Worm (Caenorhabditis elegans): ENCODE results near the gene coq-3.
"Not testable (repeated sequence)": the region's sequence is repeated elsewhere in the genome, so short reads cannot be mapped to it uniquely, and the experiment has no call there.

The coq-3 gene

DNA sequence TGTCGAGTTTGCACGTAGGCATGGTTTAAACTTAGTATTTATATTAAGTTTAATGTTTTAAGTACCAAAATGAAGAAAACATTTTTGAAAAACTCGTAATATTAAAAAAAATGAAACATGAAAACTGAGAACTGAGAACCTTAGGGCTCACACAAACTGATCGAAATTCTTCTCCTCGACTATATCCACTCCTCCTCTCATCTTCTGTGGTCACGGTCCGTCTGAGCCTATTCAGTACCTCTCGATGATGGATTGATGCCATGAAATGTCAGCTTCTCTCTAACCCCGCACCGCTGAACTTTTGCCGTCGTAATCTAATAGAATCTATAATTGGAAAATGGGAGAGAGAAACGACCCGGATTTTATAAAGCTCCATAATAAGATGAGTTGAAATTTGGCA lies 11.6 kb downstream of the coq-3 start, which contains the start of gene nlp-56:
Gene nlp-56, minus strand, starts transcription at position 257 of the 400 bp plus-strand sequence.
- no peak for TF ChIP-seq nhr-11 (tag; optimal IDR thresholded peaks at IDR 0.05)

DNA sequence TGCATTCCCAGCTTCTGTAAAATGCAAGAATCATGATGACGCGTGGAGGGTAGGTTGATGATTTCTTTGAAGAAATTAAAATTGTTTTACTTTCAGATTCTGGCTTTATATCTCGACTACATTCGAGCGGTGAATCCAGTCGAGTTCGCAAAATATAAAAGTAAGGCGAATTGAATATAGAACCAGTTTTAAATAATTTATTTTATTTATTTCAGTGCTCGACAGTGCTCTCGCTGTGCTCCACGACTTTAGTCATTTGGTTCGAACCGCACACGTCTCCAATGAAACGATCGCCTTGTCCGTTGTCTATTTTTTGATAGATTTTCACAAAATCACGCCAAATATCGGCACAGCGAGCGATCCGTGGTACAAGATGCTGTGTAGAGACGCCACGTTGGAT lies 13.9 kb downstream of the coq-3 start, which contains the start of gene Y57G11C.1130:
Gene Y57G11C.1130, plus strand, starts transcription at position 301 of the 400 bp plus-strand sequence.
- TF ChIP-seq sma-9 (GFP tag; optimal IDR thresholded peaks at IDR 0.05) (no peak), sma-9 (tag; optimal IDR thresholded peaks at IDR 0.05) (no peak), elt-3 (tag; optimal IDR thresholded peaks at IDR 0.05) (no peak), nhr-10 (tag; optimal IDR thresholded peaks at IDR 0.05) (no peak), nhr-11 (tag; optimal IDR thresholded peaks at IDR 0.05) (no peak), nhr-21 (tag; optimal IDR thresholded peaks at IDR 0.05) (no peak), ztf-11 (tag; optimal IDR thresholded peaks at IDR 0.05) (no peak), sma-3 (GFP tag; optimal IDR thresholded peaks at IDR 0.05) (no peak), aly-2 (tag; optimal IDR thresholded peaks at IDR 0.05) (no peak), snpc-4 (tag; optimal IDR thresholded peaks at IDR 0.05) (no peak)

- TF ChIP-seq nhr-10 (tag; optimal IDR thresholded peaks at IDR 0.05), result no peak
- TF ChIP-seq nhr-129 (tag; optimal IDR thresholded peaks at IDR 0.05), result no peak
- no peak for TF ChIP-seq fos-1 (tag; optimal IDR thresholded peaks at IDR 0.05)
- no peak for TF ChIP-seq nhr-12 (tag; optimal IDR thresholded peaks at IDR 0.05)
- TF ChIP-seq C34F6.9 (tag; optimal IDR thresholded peaks at IDR 0.05), result no peak
- TF ChIP-seq crh-2 (tag; optimal IDR thresholded peaks at IDR 0.05), result no peak
- TF ChIP-seq lin-11 (tag; optimal IDR thresholded peaks at IDR 0.05), result no peak
- no peak for TF ChIP-seq nhr-237 (tag; optimal IDR thresholded peaks at IDR 0.05)
- TF ChIP-seq unc-39 (tag; optimal IDR thresholded peaks at IDR 0.05), result no peak
- TF ChIP-seq lin-13 (GFP tag; optimal IDR thresholded peaks at IDR 0.05), result no peak
- no peak for TF ChIP-seq nhr-6 (tag; optimal IDR thresholded peaks at IDR 0.05)
- TF ChIP-seq nhr-23 (tag; optimal IDR thresholded peaks at IDR 0.05), result no peak
- no peak for TF ChIP-seq sma-3 (GFP tag; optimal IDR thresholded peaks at IDR 0.05)
- no peak for TF ChIP-seq blmp-1 (tag; optimal IDR thresholded peaks at IDR 0.05; ENCODE audit: insufficient read depth)
- no peak for TF ChIP-seq elt-1 (tag; optimal IDR thresholded peaks at IDR 0.05)
- no peak for TF ChIP-seq nhr-21 (tag; optimal IDR thresholded peaks at IDR 0.05)
- no peak for TF ChIP-seq mbf-1 (tag; optimal IDR thresholded peaks at IDR 0.05)
Measured at ce11 chrIV:14781537-14781936, 14.6 kb downstream of the coq-3 start, which contains the start of gene Y57G11C.8. Gene Y57G11C.8, plus strand, starts transcription at chrIV:14781837.

ce11 chrIV:14774454-14774853 lies 21.7 kb downstream of the coq-3 start, which contains the start of gene Y57G11C.51:
Gene Y57G11C.51, minus strand, starts transcription at chrIV:14774554.
- not testable (repeated sequence) for TF ChIP-seq crh-2 (tag; optimal IDR thresholded peaks at IDR 0.05); lsy-2 (tag; optimal IDR thresholded peaks at IDR 0.05); ama-1 (optimal IDR thresholded peaks at IDR 0.05)

DNA sequence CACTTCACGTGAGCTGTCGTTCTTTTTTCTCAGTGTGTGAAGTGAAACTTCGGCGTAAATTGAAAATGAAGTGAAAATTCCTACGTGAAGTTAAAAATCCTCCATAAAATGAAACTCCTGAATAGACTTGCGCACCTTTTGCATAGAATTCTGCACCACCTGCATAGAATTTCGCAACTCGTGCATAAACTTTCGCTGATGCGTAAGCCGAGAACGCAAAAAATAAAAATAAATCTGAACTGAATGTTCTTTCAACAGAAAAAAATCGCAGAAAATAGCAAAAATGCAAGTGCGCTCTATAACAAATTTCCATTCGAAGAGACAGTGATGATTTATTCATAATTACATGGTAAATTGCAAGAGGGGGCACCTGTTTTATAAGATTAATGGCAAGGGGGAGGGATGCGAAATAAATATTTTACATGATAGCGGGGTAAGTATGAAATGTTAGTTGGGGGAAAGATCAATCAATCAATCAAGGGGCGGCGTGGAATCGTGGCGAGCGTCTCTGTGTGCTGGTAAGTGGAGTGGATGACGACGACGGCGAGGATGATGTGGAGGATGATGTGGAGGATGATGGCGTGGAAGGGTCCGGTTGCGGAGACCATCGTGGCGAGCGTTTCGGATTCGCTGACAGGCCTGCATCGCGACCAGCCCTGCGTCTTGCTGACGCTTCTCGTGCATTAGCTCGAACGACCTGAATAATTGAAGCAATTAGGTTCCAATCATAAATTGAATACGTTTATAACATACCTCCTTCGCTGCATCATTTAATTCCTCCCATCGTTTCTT lies 22.6 kb downstream of the coq-3 start, which contains the start of gene Y57G11C.36:
Gene Y57G11C.36, minus strand, starts transcription at position 502 of the 792 bp plus-strand sequence.
- TF ChIP-seq nhr-77 (tag; optimal IDR thresholded peaks at IDR 0.05) (no peak), ztf-11 (tag; optimal IDR thresholded peaks at IDR 0.05) (no peak), nhr-21 (tag; optimal IDR thresholded peaks at IDR 0.05) (no peak), ztf-1 (GFP tag; conservative IDR thresholded peaks at IDR 0.05) (no peak), crh-2 (tag; optimal IDR thresholded peaks at IDR 0.05) (no peak), nhr-10 (tag; optimal IDR thresholded peaks at IDR 0.05) (no peak), peb-1 (tag; optimal IDR thresholded peaks at IDR 0.05) (no peak), blmp-1 (tag; optimal IDR thresholded peaks at IDR 0.05; ENCODE audit: insufficient read depth) (no peak), zag-1 (tag; optimal IDR thresholded peaks at IDR 0.05) (no peak), lin-13 (GFP tag; optimal IDR thresholded peaks at IDR 0.05) (no peak), C34F6.9 (tag; optimal IDR thresholded peaks at IDR 0.05) (no peak), lin-39 (tag; optimal IDR thresholded peaks at IDR 0.05) (no peak), nhr-6 (tag; optimal IDR thresholded peaks at IDR 0.05) (no peak)

DNA sequence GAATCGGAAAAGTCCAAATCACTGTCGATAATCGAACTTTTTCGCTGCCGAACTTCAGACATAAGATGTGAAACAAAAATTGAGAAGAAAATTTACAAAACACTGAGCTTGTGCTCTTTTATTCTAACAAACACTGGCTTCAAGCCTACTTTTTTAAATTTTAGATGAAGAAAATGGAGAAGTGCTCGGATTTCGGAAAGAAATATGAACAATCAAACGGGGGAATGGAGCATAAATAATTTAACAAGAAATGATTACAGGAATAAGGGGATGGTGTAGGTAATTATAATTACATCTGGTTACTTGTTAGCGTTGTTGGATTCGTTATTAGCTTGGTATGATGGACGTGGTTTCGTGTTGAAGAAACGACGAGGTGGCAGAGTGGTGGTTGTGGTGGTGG lies 24.8 kb downstream of the coq-3 start, which contains the start of gene degl-1:
Gene degl-1, minus strand, starts transcription at position 101 of the 400 bp plus-strand sequence.
- TF ChIP-seq unc-39 (tag; optimal IDR thresholded peaks at IDR 0.05) (no peak), sma-9 (GFP tag; optimal IDR thresholded peaks at IDR 0.05) (no peak), sma-9 (tag; optimal IDR thresholded peaks at IDR 0.05) (no peak), mab-5 (tag; optimal IDR thresholded peaks at IDR 0.05) (no peak), fos-1 (tag; optimal IDR thresholded peaks at IDR 0.05) (no peak), nhr-23 (tag; optimal IDR thresholded peaks at IDR 0.05) (no peak), nhr-237 (tag; optimal IDR thresholded peaks at IDR 0.05) (no peak), lsy-2 (tag; optimal IDR thresholded peaks at IDR 0.05) (no peak), aly-2 (tag; optimal IDR thresholded peaks at IDR 0.05) (no peak), nhr-77 (tag; optimal IDR thresholded peaks at IDR 0.05) (no peak), skn-1 (tag; optimal IDR thresholded peaks at IDR 0.05) (no peak), dmd-4 (tag; optimal IDR thresholded peaks at IDR 0.05) (no peak), egl-27 (tag; optimal IDR thresholded peaks at IDR 0.05) (no peak), ztf-1 (GFP tag; conservative IDR thresholded peaks at IDR 0.05) (no peak), mdl-1 (tag; optimal IDR thresholded peaks at IDR 0.05) (no peak), crh-2 (tag; optimal IDR thresholded peaks at IDR 0.05) (no peak), unc-62 (GFP tag; optimal IDR thresholded peaks at IDR 0.05) (no peak), nhr-25 (tag; optimal IDR thresholded peaks at IDR 0.05) (no peak), nhr-6 (tag; optimal IDR thresholded peaks at IDR 0.05) (no peak), R02D3.7 (tag; optimal IDR thresholded peaks at IDR 0.05) (no peak), lin-13 (GFP tag; optimal IDR thresholded peaks at IDR 0.05) (no peak)

Measured in whole organism, L2 larva.